Worm (Caenorhabditis elegans) whole organism, L2 larva: ENCODE results near the gene irg-1.

ENCODE experiments used
- F13H6.1 ChIP-seq: sonication (generic microtip); optimal IDR thresholded peaks from 2 replicates; lab custom pipeline; 2016; ENCODE audit warnings: missing genetic modification characterization, missing compliant biosample characterization
- R02D3.7 ChIP-seq: fragments of 150-350 bp; optimal IDR thresholded peaks from 2 replicates; lab custom pipeline; 2014; ENCODE audit warnings: missing biosample characterization, missing genetic modification characterization
- Y55F3AM.14 ChIP-seq: fragments of 200-800 bp; sonication (Bioruptor generic); optimal IDR thresholded peaks from 2 replicates; lab custom pipeline; 2018; ENCODE audit warnings: mild to moderate bottlenecking, missing genetic modification characterization, missing compliant biosample characterization
- ZK546.5 ChIP-seq: sonication (generic microtip); optimal IDR thresholded peaks from 2 replicates; lab custom pipeline; 2017; ENCODE audit warnings: missing biosample characterization, missing genetic modification characterization
- alr-1 ChIP-seq: fragments of 150-350 bp; optimal IDR thresholded peaks from 2 replicates; lab custom pipeline; 2014; ENCODE audit warnings: missing biosample characterization, missing genetic modification characterization
- aly-2 ChIP-seq: fragments of 150-350 bp; optimal IDR thresholded peaks from 2 replicates; lab custom pipeline; 2014; ENCODE audit warnings: missing biosample characterization, missing genetic modification characterization
- ama-1 ChIP-seq: fragments of 150-350 bp; optimal IDR thresholded peaks from 2 replicates; lab custom pipeline; 2018; ENCODE audit warnings: inconsistent platforms
- blmp-1 ChIP-seq: sonication (generic microtip); optimal IDR thresholded peaks from 2 replicates; lab custom pipeline; 2017; ENCODE audit warnings: missing genetic modification characterization, mild to moderate bottlenecking, missing compliant biosample characterization, antibody characterized with exemption, moderate library complexity; ENCODE audit not compliant: insufficient read depth
- ceh-82 ChIP-seq: fragments of 150-350 bp; optimal IDR thresholded peaks from 2 replicates; lab custom pipeline; 2014; ENCODE audit warnings: missing biosample characterization, missing genetic modification characterization
- crh-2 ChIP-seq: sonication (generic microtip); optimal IDR thresholded peaks from 2 replicates; lab custom pipeline; 2017; ENCODE audit warnings: missing biosample characterization, missing genetic modification characterization
- dmd-4 ChIP-seq: sonication (generic microtip); optimal IDR thresholded peaks from 2 replicates; lab custom pipeline; 2017; ENCODE audit warnings: missing biosample characterization, missing genetic modification characterization
- egl-27 ChIP-seq: sonication (generic microtip); optimal IDR thresholded peaks from 3 replicates; lab custom pipeline; 2017; ENCODE audit warnings: missing biosample characterization, missing genetic modification reagents, missing genetic modification characterization
- fos-1 ChIP-seq: fragments of 150-350 bp; optimal IDR thresholded peaks from 2 replicates; lab custom pipeline; 2014; ENCODE audit warnings: missing biosample characterization, missing genetic modification characterization
- gmeb-1 ChIP-seq: fragments of 150-350 bp; optimal IDR thresholded peaks from 2 replicates; lab custom pipeline; 2014; ENCODE audit warnings: missing biosample characterization, missing genetic modification characterization
- lin-11 ChIP-seq: fragments of 150-350 bp; sonication (generic microtip); optimal IDR thresholded peaks from 2 replicates; lab custom pipeline; 2014; ENCODE audit warnings: missing biosample characterization, missing genetic modification characterization, inconsistent platforms, mixed read lengths
- lin-39 ChIP-seq: fragments of 150-350 bp; optimal IDR thresholded peaks from 2 replicates; lab custom pipeline; 2014; ENCODE audit warnings: missing biosample characterization, missing genetic modification reagents, missing genetic modification characterization
- lsy-2 ChIP-seq, 2 experiments: fragments of 150-350 bp in 1 of 2; sonication (generic microtip) in 1 of 2; optimal IDR thresholded peaks; 2 replicates each; lab custom pipeline; 2014 to 2017; ENCODE audit warnings: missing biosample characterization in 2 of 2, missing genetic modification characterization in 2 of 2
- mab-5 ChIP-seq: fragments of 150-350 bp; optimal IDR thresholded peaks from 2 replicates; lab custom pipeline; 2014; ENCODE audit warnings: missing biosample characterization, missing genetic modification characterization
- mbf-1 ChIP-seq: sonication (generic microtip); optimal IDR thresholded peaks from 2 replicates; lab custom pipeline; 2017; ENCODE audit warnings: missing biosample characterization, missing genetic modification characterization
- nhr-11 ChIP-seq: fragments of 150-350 bp; optimal IDR thresholded peaks from 2 replicates; lab custom pipeline; 2014; ENCODE audit warnings: missing biosample characterization, missing genetic modification characterization
- nhr-12 ChIP-seq: fragments of 150-350 bp; optimal IDR thresholded peaks from 2 replicates; lab custom pipeline; 2014; ENCODE audit warnings: missing biosample characterization, missing genetic modification characterization
- nhr-129 ChIP-seq: fragments of 150-350 bp; optimal IDR thresholded peaks from 2 replicates; lab custom pipeline; 2014; ENCODE audit warnings: missing biosample characterization, missing genetic modification characterization
- nhr-21 ChIP-seq: fragments of 150-350 bp; optimal IDR thresholded peaks from 2 replicates; lab custom pipeline; 2014; ENCODE audit warnings: missing biosample characterization, missing genetic modification characterization
- nhr-23 ChIP-seq: fragments of 150-350 bp; optimal IDR thresholded peaks from 2 replicates; lab custom pipeline; 2014; ENCODE audit warnings: missing biosample characterization, missing genetic modification reagents, missing genetic modification characterization
- nhr-25 ChIP-seq: fragments of 150-350 bp; sonication (generic microtip); optimal IDR thresholded peaks from 3 replicates; lab custom pipeline; 2014; ENCODE audit warnings: missing biosample characterization, missing genetic modification characterization
- nhr-6 ChIP-seq: fragments of 150-350 bp; optimal IDR thresholded peaks from 2 replicates; lab custom pipeline; 2014; ENCODE audit warnings: missing biosample characterization, missing genetic modification characterization
- nhr-77 ChIP-seq: fragments of 150-350 bp; optimal IDR thresholded peaks from 2 replicates; lab custom pipeline; 2014; ENCODE audit warnings: missing biosample characterization, missing genetic modification characterization
- peb-1 ChIP-seq: fragments of 150-350 bp; optimal IDR thresholded peaks from 2 replicates; lab custom pipeline; 2014; ENCODE audit warnings: missing biosample characterization, missing genetic modification characterization
- sem-4 ChIP-seq: fragments of 150-350 bp; optimal IDR thresholded peaks from 2 replicates; lab custom pipeline; 2014; ENCODE audit warnings: missing biosample characterization, missing genetic modification reagents, missing genetic modification characterization
- skn-1 ChIP-seq: sonication (generic microtip); optimal IDR thresholded peaks from 2 replicates; lab custom pipeline; 2017; ENCODE audit warnings: missing biosample characterization, missing genetic modification characterization
- sma-3 ChIP-seq: sonication (generic microtip); optimal IDR thresholded peaks from 2 replicates; lab custom pipeline; 2016; ENCODE audit warnings: missing genetic modification reagents, missing genetic modification characterization, missing compliant biosample characterization
- sma-9 ChIP-seq, 2 experiments: fragments of 150-350 bp in 1 of 2; sonication (generic microtip) in 1 of 2; optimal IDR thresholded peaks; 2 replicates each; lab custom pipeline; 2014 to 2016; ENCODE audit warnings: missing genetic modification characterization in 2 of 2, mild to moderate bottlenecking in 1 of 2, missing biosample characterization in 1 of 2, missing compliant biosample characterization in 1 of 2, missing genetic modification reagents in 1 of 2, moderate library complexity in 1 of 2
- snpc-4 ChIP-seq: fragments of 150-350 bp; optimal IDR thresholded peaks from 2 replicates; lab custom pipeline; 2014; ENCODE audit warnings: missing biosample characterization, missing genetic modification characterization
- unc-39 ChIP-seq: fragments of 150-350 bp; optimal IDR thresholded peaks from 2 replicates; lab custom pipeline; 2014; ENCODE audit warnings: missing biosample characterization, missing genetic modification characterization
- unc-62 ChIP-seq: fragments of 150-350 bp; optimal IDR thresholded peaks from 2 replicates; lab custom pipeline; 2014; ENCODE audit warnings: missing biosample characterization, missing genetic modification reagents, missing genetic modification characterization
- zag-1 ChIP-seq: fragments of 150-350 bp; optimal IDR thresholded peaks from 2 replicates; lab custom pipeline; 2014; ENCODE audit warnings: missing biosample characterization, missing genetic modification characterization
- ztf-1 ChIP-seq: fragments of 200-800 bp; sonication (Bioruptor generic); conservative IDR thresholded peaks from 2 replicates; pipeline ENCODE4 v1.3.6; 2022; ENCODE audit warnings: missing genetic modification characterization, missing compliant biosample characterization
- ztf-11 ChIP-seq: sonication (generic microtip); optimal IDR thresholded peaks from 2 replicates; lab custom pipeline; 2017; ENCODE audit warnings: missing biosample characterization, missing genetic modification characterization

irg-1 gene

ce11 chrV:3482550-3483002 is 40.8 kb upstream of the irg-1 start, which contains the start of gene lys-7:
Gene lys-7, minus strand, starts transcription at chrV:3482600.
- TF ChIP-seq sma-9 (GFP tag; optimal IDR thresholded peaks at IDR 0.05; lab: Kevin White, UChicago), result peak; percentile 12
- no peak for TF ChIP-seq sma-9 (tag; optimal IDR thresholded peaks at IDR 0.05; lab: Kevin White, UChicago)
- TF ChIP-seq nhr-6, result no peak

DNA sequence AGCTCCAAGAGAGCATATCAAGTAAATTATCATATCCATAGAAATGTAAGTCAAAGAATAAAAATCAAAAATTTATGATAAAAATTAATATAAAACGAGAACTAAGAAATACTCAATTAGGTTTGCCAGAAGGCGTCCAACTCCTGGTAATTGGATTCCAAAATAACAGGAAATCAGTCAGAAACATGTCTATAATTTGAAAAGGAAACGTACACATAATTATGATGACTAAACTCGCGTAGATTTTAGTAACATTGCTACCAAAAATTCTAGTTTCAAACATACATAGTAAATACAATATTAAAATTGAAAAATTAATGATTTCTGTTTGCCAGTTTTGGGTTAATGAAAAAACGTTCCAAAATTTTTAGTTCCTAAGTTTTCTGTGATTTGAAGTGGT is 38.7 kb upstream of the irg-1 start, which contains the start of gene srbc-33:
srbc-33 (minus strand) TSS at position 101 of the 400 bp plus-strand sequence.
- TF ChIP-seq skn-1, result no peak

DNA sequence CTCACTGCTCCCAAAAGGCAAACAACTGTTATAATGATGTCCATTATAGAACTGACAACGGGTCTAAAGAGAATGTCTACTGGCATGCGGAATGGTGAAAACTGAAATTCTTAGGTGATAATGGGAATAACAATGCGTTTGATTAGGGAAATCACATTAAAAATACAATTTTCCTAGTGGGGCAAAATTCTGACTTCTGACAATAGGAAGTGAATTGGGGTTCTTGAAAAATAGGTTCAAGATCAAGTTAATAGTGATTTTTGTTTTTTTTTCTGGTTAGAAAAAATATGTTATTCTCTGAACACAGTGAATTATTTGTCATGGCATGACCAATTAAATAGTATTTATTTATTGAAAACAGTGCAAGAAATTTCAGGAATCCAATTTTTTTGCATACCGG is 36.5 kb upstream of the irg-1 start, which contains the start of gene srbc-32:
srbc-32 (minus strand) TSS at position 101 of the 400 bp plus-strand sequence.
- no peak for TF ChIP-seq ama-1 (lab: Kevin White, UChicago)

- TF ChIP-seq unc-62 (GFP tag; lab: Kevin White, UChicago), result no peak
- no peak for TF ChIP-seq alr-1
Measured at ce11 chrV:3490435-3490834, 33.0 kb upstream of the irg-1 start, which contains the start of gene srbc-36. Gene srbc-36, minus strand, starts transcription at chrV:3490535.

ce11 chrV:3496880-3497279 is 26.5 kb upstream of the irg-1 start, which contains the start of gene C07G3.15:
Gene C07G3.15, minus strand, starts transcription at chrV:3496980.
- TF ChIP-seq nhr-23 (no peak), sem-4 (no peak), nhr-129 (tag; lab: Kevin White, UChicago) (no peak), ztf-1 (GFP tag; lab: Robert Waterston, UW) (no peak), unc-62 (GFP tag; lab: Kevin White, UChicago) (no peak), R02D3.7 (no peak), unc-39 (tag; lab: Kevin White, UChicago) (no peak), aly-2 (no peak)

DNA sequence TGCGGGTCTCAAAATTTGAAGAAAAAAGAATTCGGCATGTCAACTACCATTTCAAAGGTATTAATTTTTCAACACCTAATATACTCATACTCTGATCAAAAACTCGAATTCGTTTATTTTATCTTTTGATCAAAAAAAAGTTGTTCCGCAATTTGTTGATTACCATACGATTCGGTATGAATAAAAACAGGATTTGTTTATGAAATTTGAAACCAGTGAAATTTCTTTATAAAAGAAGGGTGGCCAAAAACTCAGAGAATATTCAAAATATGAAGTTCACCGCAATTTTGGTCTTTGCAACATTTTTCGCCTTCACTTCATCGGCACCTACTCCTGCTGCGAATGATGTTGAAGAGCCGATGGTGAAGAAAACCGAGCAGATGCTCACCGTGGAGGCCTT is 21.3 kb upstream of the irg-1 start, which contains the start of the genes C07G3.8 and C07G3.10:
C07G3.8 (minus strand) TSS at position 101 of the 400 bp plus-strand sequence.
C07G3.10 (plus strand) TSS at position 270 of the 400 bp plus-strand sequence.
- TF ChIP-seq nhr-25 (tag; lab: Kevin White, UChicago), result no peak
- no peak for TF ChIP-seq unc-39 (tag; lab: Kevin White, UChicago)
- no peak for TF ChIP-seq ztf-11 (tag; lab: Kevin White, UChicago)
- no peak for TF ChIP-seq nhr-23
- no peak for TF ChIP-seq lsy-2 (tag; optimal IDR thresholded peaks at IDR 0.05; lab: Kevin White, UChicago)
- TF ChIP-seq nhr-129 (tag; lab: Kevin White, UChicago), result no peak
- no peak for TF ChIP-seq aly-2
- TF ChIP-seq lin-11 (tag; lab: Kevin White, UChicago), result no peak
- TF ChIP-seq zag-1 (tag; lab: Kevin White, UChicago), result no peak
- TF ChIP-seq lin-39 (tag; lab: Kevin White, UChicago), result no peak
- TF ChIP-seq R02D3.7, result no peak
- no peak for TF ChIP-seq sma-9 (GFP tag; optimal IDR thresholded peaks at IDR 0.05; lab: Kevin White, UChicago)
- no peak for TF ChIP-seq sma-9 (tag; optimal IDR thresholded peaks at IDR 0.05; lab: Kevin White, UChicago)
- TF ChIP-seq unc-62 (GFP tag; lab: Kevin White, UChicago), result no peak
- no peak for TF ChIP-seq Y55F3AM.14
- TF ChIP-seq nhr-11 (tag; lab: Kevin White, UChicago), result no peak
- no peak for TF ChIP-seq mbf-1 (tag; lab: Kevin White, UChicago)

- TF ChIP-seq nhr-12 (tag; lab: Kevin White, UChicago), result no peak
- no peak for TF ChIP-seq dmd-4 (tag; lab: Kevin White, UChicago)
- no peak for TF ChIP-seq nhr-21 (tag; lab: Kevin White, UChicago)
- no peak for TF ChIP-seq alr-1
- no peak for TF ChIP-seq Y55F3AM.14
- no peak for TF ChIP-seq peb-1 (tag; lab: Kevin White, UChicago)
- TF ChIP-seq gmeb-1 (tag; lab: Kevin White, UChicago), result peak; percentile 20
- no peak for TF ChIP-seq egl-27 (tag; lab: Kevin White, UChicago)
- no peak for TF ChIP-seq ceh-82 (tag; lab: Kevin White, UChicago)
- TF ChIP-seq F13H6.1, result no peak
- no peak for TF ChIP-seq snpc-4 (tag; lab: Kevin White, UChicago)
- no peak for TF ChIP-seq ama-1 (lab: Kevin White, UChicago)
- TF ChIP-seq nhr-77 (tag; lab: Kevin White, UChicago), result no peak
- no peak for TF ChIP-seq R02D3.7
- no peak for TF ChIP-seq sem-4
- no peak for TF ChIP-seq nhr-11 (tag; lab: Kevin White, UChicago)
- TF ChIP-seq crh-2, result peak; percentile 64
- no peak for TF ChIP-seq mab-5
- TF ChIP-seq blmp-1, result peak; percentile 70
- TF ChIP-seq sma-3 (GFP tag; lab: Kevin White, UChicago), result peak; percentile 25
- TF ChIP-seq aly-2, result no peak
- no peak for TF ChIP-seq ZK546.5 (tag; lab: Kevin White, UChicago)
- no peak for TF ChIP-seq nhr-129 (tag; lab: Kevin White, UChicago)
- peak; percentile 77 for TF ChIP-seq fos-1
- peak; percentile 79 for TF ChIP-seq sma-9 (GFP tag; optimal IDR thresholded peaks at IDR 0.05; lab: Kevin White, UChicago)
- TF ChIP-seq sma-9 (tag; optimal IDR thresholded peaks at IDR 0.05; lab: Kevin White, UChicago), result no peak
- no peak for TF ChIP-seq nhr-23
Measured at ce11 chrV:3505745-3506144, 17.6 kb upstream of the irg-1 start.
